Fruit fly (Drosophila melanogaster) whole organism, embryonic: ENCODE measurements around the gene CG8301.

Source experiments
- CG10366 ChIP-seq: fragments of 200-800 bp; sonication (Bioruptor generic); IDR thresholded peaks from 2 replicates; pipeline ENCODE4 v1.3.6; 2022; ENCODE audit warnings: missing biosample characterization, missing genetic modification characterization
- CG11247 ChIP-seq: fragments of 200-800 bp; sonication (Bioruptor generic); IDR thresholded peaks from 2 replicates; pipeline ENCODE4 v1.3.6; 2022; ENCODE audit warnings: missing biosample characterization, missing genetic modification characterization
- CG12071 ChIP-seq: fragments of 200-800 bp; sonication (Bioruptor generic); optimal IDR thresholded peaks from 3 replicates; lab custom pipeline; 2018; ENCODE audit warnings: missing biosample characterization, mild to moderate bottlenecking, missing genetic modification characterization
- CG12155 ChIP-seq: fragments of 200-800 bp; sonication (Bioruptor generic); optimal IDR thresholded peaks from 3 replicates; lab custom pipeline; 2016; ENCODE audit warnings: missing biosample characterization, missing genetic modification characterization
- CG13296 ChIP-seq: fragments of 200-800 bp; sonication (Bioruptor generic); optimal IDR thresholded peaks from 3 replicates; lab custom pipeline; 2018; ENCODE audit warnings: missing biosample characterization, mild to moderate bottlenecking, missing genetic modification characterization
- CG14441 ChIP-seq: fragments of 200-800 bp; sonication (Bioruptor generic); IDR thresholded peaks from 2 replicates; pipeline ENCODE4 v1.3.6; 2022; ENCODE audit warnings: missing biosample characterization, missing genetic modification characterization
- CG14965 ChIP-seq: fragments of 200-800 bp; sonication (Bioruptor generic); optimal IDR thresholded peaks from 2 replicates; lab custom pipeline; 2016; ENCODE audit warnings: missing biosample characterization, missing genetic modification characterization, borderline replicate concordance
- CG18599 ChIP-seq: fragments of 200-800 bp; sonication (Bioruptor generic); optimal IDR thresholded peaks from 3 replicates; lab custom pipeline; 2017; ENCODE audit warnings: missing biosample characterization, missing genetic modification characterization, mild to moderate bottlenecking, moderate library complexity, missing genetic modification reagents
- CG2678 ChIP-seq: fragments of 200-800 bp; sonication (Bioruptor generic); optimal IDR thresholded peaks from 3 replicates; lab custom pipeline; 2019; ENCODE audit warnings: missing biosample characterization, mild to moderate bottlenecking, missing genetic modification characterization, moderate library complexity
- CG2712 ChIP-seq: fragments of 200-800 bp; optimal IDR thresholded peaks from 3 replicates; lab custom pipeline; 2019; ENCODE audit warnings: missing biosample characterization, mild to moderate bottlenecking, missing genetic modification characterization, moderate library complexity
- CG30403 ChIP-seq: fragments of 200-800 bp; sonication (Bioruptor generic); optimal IDR thresholded peaks from 3 replicates; lab custom pipeline; 2016; ENCODE audit warnings: missing biosample characterization, missing genetic modification characterization
- CG30431 ChIP-seq: fragments of 200-800 bp; sonication (Bioruptor generic); optimal IDR thresholded peaks from 2 replicates; lab custom pipeline; 2017; ENCODE audit warnings: missing biosample characterization, missing genetic modification characterization
- CG4360 ChIP-seq: fragments of 200-800 bp; sonication (Bioruptor generic); IDR thresholded peaks from 2 replicates; pipeline ENCODE4 v1.3.6; 2022; ENCODE audit warnings: missing biosample characterization, missing genetic modification characterization
- CG6254 ChIP-seq: fragments of 200-800 bp; sonication (Bioruptor generic); optimal IDR thresholded peaks from 3 replicates; lab custom pipeline; 2017; ENCODE audit warnings: mild to moderate bottlenecking, missing biosample characterization, missing genetic modification reagents, missing genetic modification characterization
- CG6654 ChIP-seq: fragments of 200-800 bp; sonication (Bioruptor generic); optimal IDR thresholded peaks from 2 replicates; lab custom pipeline; 2017; ENCODE audit warnings: missing biosample characterization, mild to moderate bottlenecking, missing genetic modification characterization
- CG7963 ChIP-seq: fragments of 200-800 bp; sonication (Bioruptor generic); IDR thresholded peaks from 3 replicates; pipeline ENCODE4 v1.3.6; 2022; ENCODE audit warnings: missing biosample characterization, missing genetic modification characterization; ENCODE audit not compliant: partially characterized antibody
- CG8359 ChIP-seq: fragments of 200-800 bp; sonication (Bioruptor generic); optimal IDR thresholded peaks from 2 replicates; lab custom pipeline; 2017; ENCODE audit warnings: missing biosample characterization, mild to moderate bottlenecking, missing genetic modification characterization, borderline replicate concordance
- CG8478 ChIP-seq: fragments of >200 bp; optimal IDR thresholded peaks from 2 replicates; lab custom pipeline; 2018
- CG9817 ChIP-seq: fragments of 200-800 bp; sonication (Bioruptor generic); optimal IDR thresholded peaks from 2 replicates; lab custom pipeline; 2018; ENCODE audit warnings: missing biosample characterization, mild to moderate bottlenecking, missing genetic modification characterization, moderate library complexity
- CG9932 ChIP-seq: fragments of 200-800 bp; sonication (Bioruptor generic); IDR thresholded peaks from 2 replicates; pipeline ENCODE4 v1.3.6; 2022; ENCODE audit warnings: missing biosample characterization, missing genetic modification characterization
- CHES-1-like ChIP-seq: fragments of 200-800 bp; sonication (Bioruptor generic); optimal IDR thresholded peaks from 2 replicates; lab custom pipeline; 2016; ENCODE audit warnings: missing biosample characterization, missing genetic modification characterization
- Dip3 ChIP-seq: fragments of 200-800 bp; sonication (Bioruptor generic); optimal IDR thresholded peaks from 3 replicates; lab custom pipeline; 2016; ENCODE audit warnings: missing biosample characterization, missing genetic modification characterization
- Lpt ChIP-seq: fragments of >200 bp; optimal IDR thresholded peaks from 2 replicates; lab custom pipeline; 2018; ENCODE audit warnings: missing biosample characterization, missing genetic modification characterization
- Mes4 ChIP-seq: fragments of 200-800 bp; sonication (Bioruptor generic); optimal IDR thresholded peaks from 2 replicates; lab custom pipeline; 2016; ENCODE audit warnings: missing biosample characterization, missing genetic modification characterization
- Oaz ChIP-seq: fragments of 200-800 bp; sonication (Bioruptor generic); IDR thresholded peaks from 2 replicates; pipeline ENCODE4 v1.3.6; 2022; ENCODE audit warnings: missing biosample characterization, missing genetic modification characterization
- Opbp ChIP-seq: fragments of 200-800 bp; sonication (Bioruptor generic); IDR thresholded peaks from 3 replicates; pipeline ENCODE4 v1.3.6; 2022; ENCODE audit warnings: missing biosample characterization, missing genetic modification characterization; ENCODE audit not compliant: partially characterized antibody
- Rx ChIP-seq: fragments of 200-800 bp; sonication (Bioruptor generic); IDR thresholded peaks from 2 replicates; pipeline ENCODE4 v1.3.6; 2022; ENCODE audit warnings: missing biosample characterization, missing genetic modification characterization
- Vsx1 ChIP-seq: fragments of 200-800 bp; sonication (Bioruptor generic); optimal IDR thresholded peaks from 2 replicates; lab custom pipeline; 2017; ENCODE audit warnings: missing biosample characterization, mild to moderate bottlenecking, missing genetic modification characterization, missing genetic modification reagents
- Xrp1 ChIP-seq: fragments of 200-800 bp; sonication (Bioruptor generic); IDR thresholded peaks from 2 replicates; pipeline ENCODE4 v1.3.6; 2022; ENCODE audit warnings: missing biosample characterization, missing genetic modification characterization
- cad ChIP-seq: fragments of >200 bp; optimal IDR thresholded peaks from 2 replicates; lab custom pipeline; 2017; ENCODE audit warnings: missing biosample characterization, missing genetic modification characterization
- chm ChIP-seq: fragments of 200-800 bp; sonication (Bioruptor generic); IDR thresholded peaks from 2 replicates; pipeline ENCODE4 v1.3.6; 2022; ENCODE audit warnings: missing biosample characterization, missing genetic modification characterization
- crol ChIP-seq: fragments of 200-800 bp; sonication (Bioruptor generic); IDR thresholded peaks from 2 replicates; pipeline ENCODE4 v1.3.6; 2022; ENCODE audit warnings: missing biosample characterization, missing genetic modification characterization
- disco-r ChIP-seq: fragments of 200-800 bp; sonication (Bioruptor generic); optimal IDR thresholded peaks from 2 replicates; lab custom pipeline; 2016; ENCODE audit warnings: missing biosample characterization, missing genetic modification characterization
- dmrt11E ChIP-seq: fragments of 200-800 bp; sonication (Bioruptor generic); optimal IDR thresholded peaks from 3 replicates; lab custom pipeline; 2018; ENCODE audit warnings: missing biosample characterization, mild to moderate bottlenecking, missing genetic modification characterization, moderate library complexity
- ewg ChIP-seq: fragments of 200-800 bp; sonication (Bioruptor generic); optimal IDR thresholded peaks from 3 replicates; lab custom pipeline; 2017; ENCODE audit warnings: mild to moderate bottlenecking, missing biosample characterization, missing genetic modification reagents, missing genetic modification characterization
- gce ChIP-seq: fragments of 200-800 bp; sonication (Bioruptor generic); IDR thresholded peaks from 3 replicates; pipeline ENCODE4 v1.3.6; 2022; ENCODE audit warnings: missing biosample characterization, missing genetic modification characterization
- gcm ChIP-seq: fragments of 200-800 bp; sonication (Bioruptor generic); optimal IDR thresholded peaks from 2 replicates; lab custom pipeline; 2019; ENCODE audit warnings: missing biosample characterization, mild to moderate bottlenecking, missing genetic modification characterization, moderate library complexity
- grau ChIP-seq: fragments of 200-800 bp; optimal IDR thresholded peaks from 3 replicates; lab custom pipeline; 2019; ENCODE audit warnings: missing biosample characterization, mild to moderate bottlenecking, missing genetic modification characterization, moderate library complexity
- lov ChIP-seq, 2 experiments: fragments of 200-800 bp in 1 of 2; fragments of >200 bp in 1 of 2; sonication (Bioruptor generic) in 1 of 2; IDR thresholded peaks in 1 of 2; optimal IDR thresholded peaks in 1 of 2; 2 replicates in 1 of 2; 3 replicates in 1 of 2; pipeline versions ENCODE4 v1.3.6 to Lab custom; 2017 to 2022; ENCODE audit warnings: missing biosample characterization in 1 of 2, missing genetic modification characterization in 1 of 2
- nmo ChIP-seq: fragments of 200-800 bp; sonication (Bioruptor generic); optimal IDR thresholded peaks from 2 replicates; lab custom pipeline; 2018; ENCODE audit warnings: missing biosample characterization, mild to moderate bottlenecking, missing genetic modification characterization, moderate library complexity
- org-1 ChIP-seq: fragments of 200-800 bp; sonication (Bioruptor generic); optimal IDR thresholded peaks from 2 replicates; lab custom pipeline; 2017; ENCODE audit warnings: missing biosample characterization, missing genetic modification characterization
- pros ChIP-seq: fragments of 200-800 bp; sonication (Bioruptor generic); optimal IDR thresholded peaks from 3 replicates; lab custom pipeline; 2019; ENCODE audit warnings: missing biosample characterization, mild to moderate bottlenecking, missing genetic modification characterization, moderate library complexity
- pum ChIP-seq: fragments of 200-800 bp; sonication (Bioruptor generic); optimal IDR thresholded peaks from 2 replicates; lab custom pipeline; 2016; ENCODE audit warnings: missing biosample characterization, missing genetic modification characterization
- ro ChIP-seq: fragments of 200-800 bp; sonication (Bioruptor generic); IDR thresholded peaks from 2 replicates; pipeline ENCODE4 v1.3.6; 2022; ENCODE audit warnings: missing biosample characterization, missing genetic modification characterization
- schlank ChIP-seq: fragments of 200-800 bp; sonication (Bioruptor generic); optimal IDR thresholded peaks from 2 replicates; lab custom pipeline; 2018; ENCODE audit warnings: missing biosample characterization, mild to moderate bottlenecking, missing genetic modification characterization
- sna ChIP-seq: fragments of 200-800 bp; sonication (Bioruptor generic); IDR thresholded peaks from 2 replicates; pipeline ENCODE4 v1.3.6; 2022; ENCODE audit warnings: missing biosample characterization, missing genetic modification characterization; ENCODE audit not compliant: partially characterized antibody
- stc ChIP-seq: fragments of 200-800 bp; sonication (Bioruptor generic); IDR thresholded peaks from 2 replicates; pipeline ENCODE4 v1.3.6; 2022; ENCODE audit warnings: missing biosample characterization, missing genetic modification characterization
- sug ChIP-seq: fragments of 200-800 bp; optimal IDR thresholded peaks from 2 replicates; lab custom pipeline; 2019; ENCODE audit warnings: missing biosample characterization, mild to moderate bottlenecking, missing genetic modification characterization, moderate library complexity
- twi ChIP-seq: fragments of 200-800 bp; optimal IDR thresholded peaks from 2 replicates; lab custom pipeline; 2019; ENCODE audit warnings: missing biosample characterization, mild to moderate bottlenecking, missing genetic modification characterization, moderate library complexity
- wdn ChIP-seq: fragments of 200-800 bp; sonication (Bioruptor generic); IDR thresholded peaks from 2 replicates; pipeline ENCODE4 v1.3.6; 2022; ENCODE audit warnings: missing biosample characterization, missing genetic modification characterization

Gene CG8301

dm6 chr3R:9586663-9587248 is 5.7 kb downstream of the CG8301 start, which contains the start of gene P58IPK (continued):
- TF ChIP-seq schlank (tag; lab: Kevin White, UChicago): peak; percentile 25
- no peak for TF ChIP-seq ro (GFP tag; lab: Robert Waterston, UW)
- TF ChIP-seq CG30431 (GFP tag; lab: Kevin White, UChicago): peak; percentile 1
- TF ChIP-seq CG6654 (GFP tag; lab: Kevin White, UChicago): no peak
- TF ChIP-seq gcm (GFP tag; lab: Kevin White, UChicago): no peak
- peak; percentile 10 for TF ChIP-seq disco-r
- TF ChIP-seq CG8478 (lab: Kevin White, UChicago): no peak
- peak; percentile 71 for TF ChIP-seq sug
- TF ChIP-seq CG8359 (GFP tag; lab: Kevin White, UChicago): no peak
- peak; percentile 69 for TF ChIP-seq CHES-1-like
- TF ChIP-seq CG2712 (tag; lab: Kevin White, UChicago): peak; percentile 66
- TF ChIP-seq lov (optimal IDR thresholded peaks at IDR 0.05; lab: Kevin White, UChicago): no peak
- 0 out of 3 replicates have a peak, but pooled peaks have one; percentile 37 for TF ChIP-seq lov (GFP tag; IDR thresholded peaks at IDR 0.05; lab: Robert Waterston, UW)
- peak; percentile 90 for TF ChIP-seq CG7963
- TF ChIP-seq cad (GFP tag; lab: Kevin White, UChicago): no peak
- TF ChIP-seq twi (tag; lab: Kevin White, UChicago): peak; percentile 31
- no peak for TF ChIP-seq Vsx1 (GFP tag; lab: Kevin White, UChicago)
- TF ChIP-seq CG30403 (GFP tag; lab: Kevin White, UChicago): peak; percentile 80
- peak; percentile 56 for TF ChIP-seq CG10366
- TF ChIP-seq CG12071 (GFP tag; lab: Kevin White, UChicago): no peak
- peak; percentile 78 for TF ChIP-seq nmo (GFP tag; lab: Kevin White, UChicago)
- TF ChIP-seq gce (GFP tag; lab: Robert Waterston, UW): no peak
- no peak for TF ChIP-seq Lpt (GFP tag; lab: Kevin White, UChicago)
- TF ChIP-seq CG4360 (GFP tag; lab: Robert Waterston, UW): no peak
- TF ChIP-seq pros (GFP tag; lab: Kevin White, UChicago): no peak
- no peak; the same call in 1 of the 2 replicates for TF ChIP-seq chm (GFP tag; lab: Robert Waterston, UW)
- TF ChIP-seq CG9932: peak; percentile 94
- no peak for TF ChIP-seq CG6254 (GFP tag; lab: Kevin White, UChicago)
- peak; percentile 41 for TF ChIP-seq dmrt11E (tag; lab: Kevin White, UChicago)
- no peak for TF ChIP-seq CG14965 (GFP tag; lab: Kevin White, UChicago)
- peak; percentile 68 for TF ChIP-seq Dip3 (GFP tag; lab: Kevin White, UChicago)
- TF ChIP-seq Mes4: peak; percentile 36
- peak; percentile 54 for TF ChIP-seq CG18599 (GFP tag; lab: Kevin White, UChicago)
- TF ChIP-seq Rx (GFP tag; lab: Robert Waterston, UW): peak; percentile 64; the same call in 1 of the 2 replicates
- peak; percentile 45; the same call in 1 of the 2 replicates for TF ChIP-seq CG11247 (GFP tag; lab: Robert Waterston, UW)
- peak; percentile 78 for TF ChIP-seq CG12155 (GFP tag; lab: Kevin White, UChicago)
- no peak; the same call in 1 of the 2 replicates for TF ChIP-seq stc
- TF ChIP-seq Xrp1 (GFP tag; lab: Robert Waterston, UW): peak; percentile 64
- no peak for TF ChIP-seq Oaz (GFP tag; lab: Robert Waterston, UW)
- TF ChIP-seq ewg (GFP tag; lab: Kevin White, UChicago): peak; percentile 19
- TF ChIP-seq CG9817 (tag; lab: Kevin White, UChicago): peak; percentile 68
- no peak for TF ChIP-seq CG2678
- TF ChIP-seq CG14441 (GFP tag; lab: Robert Waterston, UW): peak; percentile 77
- peak; percentile 67 for TF ChIP-seq pum (GFP tag; lab: Kevin White, UChicago)
- TF ChIP-seq crol: peak; percentile 38; the same call in 1 of the 2 replicates
- TF ChIP-seq CG13296: peak; percentile 28
- no peak for TF ChIP-seq org-1
- 0 out of 2 replicates have a peak, but pooled peaks have one; percentile 41 for TF ChIP-seq wdn (GFP tag; lab: Robert Waterston, UW)
- peak; percentile 64 for TF ChIP-seq grau (tag; lab: Kevin White, UChicago)
- TF ChIP-seq Opbp (GFP tag; lab: Robert Waterston, UW): peak; percentile 96
- TF ChIP-seq sna (GFP tag; lab: Robert Waterston, UW): peak; percentile 92
